Fruit fly (Drosophila melanogaster) whole organism: ENCODE measurements around the gene CG31676.

Experiments
- Dll ChIP-seq: fragments of >200 bp; optimal IDR thresholded peaks from 2 replicates; lab custom pipeline; 2017
- pan ChIP-seq: fragments of >200 bp; optimal IDR thresholded peaks from 2 replicates; lab custom pipeline; 2017

- no peak for TF ChIP-seq Dll (lab: Kevin White, UChicago)
- TF ChIP-seq pan = no peak
These were observed 13.5 kb upstream of the CG31676 start for dm6 chr2L:20827045-20827444.
